Fruit fly (Drosophila melanogaster) whole organism, embryonic: ENCODE results near the gene Dph3.

Experiments
- Abd-B ChIP-seq: fragments of 200-800 bp; sonication (Bioruptor generic); optimal IDR thresholded peaks from 2 replicates; lab custom pipeline; 2018; ENCODE audit warnings: missing biosample characterization, mild to moderate bottlenecking, missing genetic modification characterization, moderate library complexity
- CG11504 ChIP-seq: fragments of 200-800 bp; sonication (Bioruptor generic); optimal IDR thresholded peaks from 3 replicates; lab custom pipeline; 2019; ENCODE audit warnings: missing biosample characterization, mild to moderate bottlenecking, missing genetic modification characterization, moderate library complexity
- CG11695 ChIP-seq: fragments of 200-800 bp; sonication (Bioruptor generic); IDR thresholded peaks from 3 replicates; pipeline ENCODE4 v1.3.6; 2022; ENCODE audit warnings: missing biosample characterization, missing genetic modification characterization
- CG11723 ChIP-seq: fragments of 200-800 bp; sonication (Bioruptor generic); optimal IDR thresholded peaks from 2 replicates; lab custom pipeline; 2017; ENCODE audit warnings: missing biosample characterization, mild to moderate bottlenecking, missing genetic modification characterization
- CG12104 ChIP-seq: fragments of 200-800 bp; sonication (Bioruptor generic); optimal IDR thresholded peaks from 3 replicates; lab custom pipeline; 2016; ENCODE audit warnings: missing biosample characterization, missing genetic modification characterization
- CG12659 ChIP-seq: fragments of 200-800 bp; sonication (Bioruptor generic); optimal IDR thresholded peaks from 3 replicates; lab custom pipeline; 2017; ENCODE audit warnings: mild to moderate bottlenecking, missing biosample characterization, missing genetic modification reagents, missing genetic modification characterization
- CG14667 ChIP-seq: fragments of 200-800 bp; sonication (Bioruptor generic); IDR thresholded peaks from 2 replicates; pipeline ENCODE4 v1.3.6; 2022; ENCODE audit warnings: missing biosample characterization, missing genetic modification characterization
- CG14710 ChIP-seq: fragments of 200-800 bp; sonication (Bioruptor generic); optimal IDR thresholded peaks from 3 replicates; lab custom pipeline; 2019; ENCODE audit warnings: missing biosample characterization, mild to moderate bottlenecking, missing genetic modification characterization, moderate library complexity
- CG14965 ChIP-seq: fragments of 200-800 bp; sonication (Bioruptor generic); optimal IDR thresholded peaks from 2 replicates; lab custom pipeline; 2016; ENCODE audit warnings: missing biosample characterization, missing genetic modification characterization, borderline replicate concordance
- CG15011 ChIP-seq: fragments of 200-800 bp; sonication (Bioruptor generic); optimal IDR thresholded peaks from 3 replicates; lab custom pipeline; 2018; ENCODE audit warnings: missing biosample characterization, mild to moderate bottlenecking, missing genetic modification characterization
- CG15269 ChIP-seq: fragments of 200-800 bp; sonication (Bioruptor generic); optimal IDR thresholded peaks from 2 replicates; lab custom pipeline; 2018; ENCODE audit warnings: missing biosample characterization, mild to moderate bottlenecking, missing genetic modification characterization, moderate library complexity
- CG17328 ChIP-seq: fragments of 200-800 bp; sonication (Bioruptor generic); IDR thresholded peaks from 2 replicates; pipeline ENCODE4 v1.3.6; 2022; ENCODE audit warnings: missing biosample characterization, missing genetic modification characterization
- CG17361 ChIP-seq: fragments of 200-800 bp; sonication (Bioruptor generic); IDR thresholded peaks from 3 replicates; pipeline ENCODE4 v1.3.6; 2022; ENCODE audit warnings: missing biosample characterization, missing genetic modification characterization
- CG17385 ChIP-seq: fragments of 200-800 bp; sonication (Bioruptor generic); optimal IDR thresholded peaks from 3 replicates; lab custom pipeline; 2018; ENCODE audit warnings: missing biosample characterization, mild to moderate bottlenecking, missing genetic modification characterization
- CG17568 ChIP-seq: fragments of 200-800 bp; sonication (Bioruptor generic); optimal IDR thresholded peaks from 2 replicates; lab custom pipeline; 2018; ENCODE audit warnings: missing biosample characterization, mild to moderate bottlenecking, missing genetic modification characterization, moderate library complexity
- CG31365 ChIP-seq: fragments of 200-800 bp; sonication (Bioruptor generic); optimal IDR thresholded peaks from 2 replicates; lab custom pipeline; 2018; ENCODE audit warnings: missing biosample characterization, mild to moderate bottlenecking, missing genetic modification characterization
- CG31441 ChIP-seq: fragments of 200-800 bp; sonication (Bioruptor generic); IDR thresholded peaks from 2 replicates; pipeline ENCODE4 v1.3.6; 2022; ENCODE audit warnings: missing biosample characterization, missing genetic modification characterization
- CG3726 ChIP-seq: fragments of 200-800 bp; sonication (Bioruptor generic); IDR thresholded peaks from 3 replicates; pipeline ENCODE4, ENCODE4 v1.3.6; 2022; ENCODE audit warnings: missing biosample characterization, missing genetic modification characterization
- CG3847 ChIP-seq: fragments of 200-800 bp; sonication (Bioruptor generic); IDR thresholded peaks from 2 replicates; pipeline ENCODE4 v1.3.6; 2022; ENCODE audit warnings: missing biosample characterization, missing genetic modification characterization
- CG6689 ChIP-seq: fragments of 200-800 bp; sonication (Bioruptor generic); IDR thresholded peaks from 2 replicates; pipeline ENCODE4 v1.3.6; 2022; ENCODE audit warnings: missing biosample characterization, missing genetic modification characterization
- CG8290 ChIP-seq, 3 experiments: fragments of 200-800 bp; sonication (Bioruptor generic); optimal IDR thresholded peaks; 2 replicates each; lab custom pipeline; 2016 to 2019; ENCODE audit warnings: missing biosample characterization in 3 of 3, missing genetic modification characterization in 3 of 3, mild to moderate bottlenecking in 2 of 3, moderate library complexity in 1 of 3
- CG9437 ChIP-seq: fragments of 200-800 bp; sonication (Bioruptor generic); optimal IDR thresholded peaks from 2 replicates; lab custom pipeline; 2018; ENCODE audit warnings: missing biosample characterization, mild to moderate bottlenecking, missing genetic modification characterization
- CG9797 ChIP-seq: fragments of 200-800 bp; sonication (Bioruptor generic); optimal IDR thresholded peaks from 3 replicates; lab custom pipeline; 2018; ENCODE audit warnings: missing biosample characterization, mild to moderate bottlenecking, missing genetic modification characterization
- Dp ChIP-seq: fragments of 200-800 bp; sonication (Bioruptor generic); optimal IDR thresholded peaks from 2 replicates; lab custom pipeline; 2018; ENCODE audit warnings: missing biosample characterization, mild to moderate bottlenecking, missing genetic modification characterization, moderate library complexity
- E2f2 ChIP-seq: fragments of 200-800 bp; sonication (Bioruptor generic); IDR thresholded peaks from 2 replicates; pipeline ENCODE4 v1.3.6; 2022; ENCODE audit warnings: missing biosample characterization, missing genetic modification characterization
- ERR ChIP-seq: fragments of 200-800 bp; sonication (Bioruptor generic); optimal IDR thresholded peaks from 2 replicates; lab custom pipeline; 2016; ENCODE audit warnings: missing biosample characterization, missing genetic modification characterization
- Lhr ChIP-seq: fragments of 200-800 bp; sonication (Bioruptor generic); optimal IDR thresholded peaks from 3 replicates; lab custom pipeline; 2017; ENCODE audit warnings: mild to moderate bottlenecking, missing biosample characterization, missing genetic modification reagents, missing genetic modification characterization
- MBD-R2 ChIP-seq: fragments of 200-800 bp; sonication (Bioruptor generic); IDR thresholded peaks from 2 replicates; pipeline ENCODE4 v1.3.6; 2022; ENCODE audit warnings: missing biosample characterization, missing genetic modification characterization
- Poxn ChIP-seq: fragments of 200-800 bp; sonication (Bioruptor generic); IDR thresholded peaks from 2 replicates; pipeline ENCODE4 v1.3.6; 2022; ENCODE audit warnings: missing biosample characterization, missing genetic modification characterization
- Side ChIP-seq: fragments of 200-800 bp; sonication (Bioruptor generic); optimal IDR thresholded peaks from 2 replicates; lab custom pipeline; 2016; ENCODE audit warnings: missing biosample characterization, missing genetic modification characterization
- Trl ChIP-seq, 3 experiments: fragments of >200 bp in 2 of 3; fragments of 200-800 bp in 1 of 3; sonication (Bioruptor generic) in 1 of 3; optimal IDR thresholded peaks; 2 replicates in 1 of 3; 3 replicates in 2 of 3; lab custom pipeline; 2016 to 2017; ENCODE audit warnings: missing biosample characterization in 1 of 3, missing genetic modification characterization in 1 of 3
- Vsx1 ChIP-seq: fragments of 200-800 bp; sonication (Bioruptor generic); optimal IDR thresholded peaks from 2 replicates; lab custom pipeline; 2017; ENCODE audit warnings: missing biosample characterization, mild to moderate bottlenecking, missing genetic modification characterization, missing genetic modification reagents
- YL-1 ChIP-seq: fragments of 200-800 bp; sonication (Bioruptor generic); optimal IDR thresholded peaks from 3 replicates; lab custom pipeline; 2017; ENCODE audit warnings: missing biosample characterization, mild to moderate bottlenecking, missing genetic modification characterization
- br ChIP-seq: fragments of >200 bp; optimal IDR thresholded peaks from 2 replicates; lab custom pipeline; 2017
- caup ChIP-seq: fragments of 200-800 bp; sonication (Bioruptor generic); optimal IDR thresholded peaks from 3 replicates; lab custom pipeline; 2017; ENCODE audit warnings: missing biosample characterization, mild to moderate bottlenecking, missing genetic modification characterization, moderate library complexity; ENCODE audit not compliant: severe bottlenecking
- fu2 ChIP-seq: fragments of 200-800 bp; sonication (Bioruptor generic); optimal IDR thresholded peaks from 2 replicates; lab custom pipeline; 2016; ENCODE audit warnings: missing biosample characterization, missing genetic modification characterization
- gfzf ChIP-seq: fragments of 200-800 bp; sonication (Bioruptor generic); optimal IDR thresholded peaks from 2 replicates; lab custom pipeline; 2016; ENCODE audit warnings: missing biosample characterization, mild to moderate bottlenecking, missing genetic modification characterization, moderate library complexity
- gt ChIP-seq: fragments of 200-800 bp; sonication (Bioruptor generic); IDR thresholded peaks from 2 replicates; pipeline ENCODE4 v1.3.6; 2022; ENCODE audit warnings: missing biosample characterization, missing genetic modification characterization
- her ChIP-seq: fragments of 200-800 bp; sonication (Bioruptor generic); optimal IDR thresholded peaks from 2 replicates; lab custom pipeline; 2016; ENCODE audit warnings: missing biosample characterization, missing genetic modification characterization
- insv ChIP-seq, 2 experiments: fragments of 200-800 bp; sonication (Bioruptor generic); optimal IDR thresholded peaks; 3 replicates each; lab custom pipeline; 2016 to 2018; ENCODE audit warnings: missing biosample characterization in 2 of 2, missing genetic modification characterization in 2 of 2
- jumu ChIP-seq: fragments of 200-800 bp; sonication (Bioruptor generic); optimal IDR thresholded peaks from 3 replicates; lab custom pipeline; 2016; ENCODE audit warnings: missing biosample characterization, missing genetic modification characterization
- mam ChIP-seq: fragments of 200-800 bp; sonication (Bioruptor generic); optimal IDR thresholded peaks from 3 replicates; lab custom pipeline; 2016; ENCODE audit warnings: missing biosample characterization, missing genetic modification characterization
- oc ChIP-seq: fragments of 200-800 bp; sonication (Bioruptor generic); optimal IDR thresholded peaks from 2 replicates; lab custom pipeline; 2018; ENCODE audit warnings: missing biosample characterization, mild to moderate bottlenecking, missing genetic modification characterization, moderate library complexity
- salm ChIP-seq: fragments of 200-800 bp; sonication (Bioruptor generic); optimal IDR thresholded peaks from 2 replicates; lab custom pipeline; 2018; ENCODE audit warnings: missing biosample characterization, mild to moderate bottlenecking, missing genetic modification characterization
- sim ChIP-seq: fragments of 200-800 bp; sonication (Bioruptor generic); IDR thresholded peaks from 2 replicates; pipeline ENCODE4 v1.3.6; 2022; ENCODE audit warnings: missing biosample characterization, missing genetic modification characterization
- slbo ChIP-seq: fragments of 200-800 bp; sonication (Bioruptor generic); IDR thresholded peaks from 2 replicates; pipeline ENCODE4 v1.3.6; 2022; ENCODE audit warnings: missing biosample characterization, missing genetic modification characterization
- stc ChIP-seq: fragments of 200-800 bp; sonication (Bioruptor generic); IDR thresholded peaks from 2 replicates; pipeline ENCODE4 v1.3.6; 2022; ENCODE audit warnings: missing biosample characterization, missing genetic modification characterization
- usp ChIP-seq: fragments of >200 bp; optimal IDR thresholded peaks from 2 replicates; lab custom pipeline; 2017; ENCODE audit warnings: missing biosample characterization, missing genetic modification characterization
- vfl ChIP-seq: fragments of 200-800 bp; sonication (Bioruptor generic); optimal IDR thresholded peaks from 2 replicates; lab custom pipeline; 2016; ENCODE audit warnings: missing biosample characterization, missing genetic modification characterization
- wdn ChIP-seq: fragments of 200-800 bp; sonication (Bioruptor generic); IDR thresholded peaks from 2 replicates; pipeline ENCODE4 v1.3.6; 2022; ENCODE audit warnings: missing biosample characterization, missing genetic modification characterization
- z ChIP-seq: fragments of 200-800 bp; sonication (Bioruptor generic); IDR thresholded peaks from 3 replicates; pipeline ENCODE4 v1.3.6; 2022; ENCODE audit warnings: missing biosample characterization, missing genetic modification characterization

Dph3 gene

DNA sequence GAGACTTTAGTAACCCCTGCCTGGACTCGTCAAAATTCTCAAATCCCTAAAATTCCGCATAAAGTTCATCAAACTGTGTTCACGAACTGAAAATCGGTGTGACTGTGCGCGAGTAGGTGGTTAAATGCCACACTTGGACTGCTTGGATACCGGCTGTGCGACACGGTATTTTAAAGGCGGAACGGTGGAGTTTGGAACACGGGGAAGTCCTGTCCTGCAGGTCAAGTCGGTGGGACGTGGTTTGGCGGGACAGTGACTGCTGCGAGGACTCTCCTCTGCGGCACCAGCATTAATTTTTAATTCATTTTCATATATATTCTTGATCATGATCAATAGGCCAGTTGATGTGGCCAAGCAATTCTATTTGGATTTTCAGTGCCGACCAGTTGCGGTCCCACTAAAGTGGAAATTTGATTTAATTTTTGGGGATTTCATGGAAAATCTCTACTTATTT, 3.2 kb downstream of the Dph3 start, which contains the start of the genes Arfip and CG17721 (continued):
- TF ChIP-seq gfzf = peak; percentile 95
- TF ChIP-seq vfl (GFP tag; lab: Kevin White, UChicago) = no peak
- no peak for TF ChIP-seq usp (GFP tag; lab: Kevin White, UChicago)
- TF ChIP-seq sim (GFP tag; lab: Robert Waterston, UW) = no peak
- no peak for TF ChIP-seq CG9437 (GFP tag; lab: Kevin White, UChicago)
- TF ChIP-seq CG17361 (GFP tag; lab: Robert Waterston, UW) = 0 out of 3 replicates have a peak, but pooled peaks have one; percentile 17
- TF ChIP-seq her (GFP tag; lab: Kevin White, UChicago) = no peak
- no peak for TF ChIP-seq gt (GFP tag; lab: Robert Waterston, UW)
- no peak for TF ChIP-seq caup (GFP tag; lab: Kevin White, UChicago)
- no peak for TF ChIP-seq ERR
- no peak for TF ChIP-seq CG11695
- no peak for TF ChIP-seq oc (tag; lab: Kevin White, UChicago)
- peak; percentile 10 for TF ChIP-seq CG8290 (GFP tag; optimal IDR thresholded peaks at IDR 0.05; lab: Kevin White, UChicago)
- TF ChIP-seq CG8290 (tag; optimal IDR thresholded peaks at IDR 0.05; lab: Kevin White, UChicago) = no peak
- no peak for TF ChIP-seq CG17568 (GFP tag; lab: Kevin White, UChicago)
- no peak for TF ChIP-seq Abd-B (GFP tag; lab: Kevin White, UChicago)
- no peak for TF ChIP-seq stc (GFP tag; lab: Robert Waterston, UW)
- peak; percentile 72 for TF ChIP-seq Lhr
- TF ChIP-seq CG12659 (GFP tag; lab: Kevin White, UChicago) = peak; percentile 81
- TF ChIP-seq Vsx1 (GFP tag; lab: Kevin White, UChicago) = no peak
- TF ChIP-seq br = no peak
- no peak for TF ChIP-seq CG31441 (GFP tag; lab: Robert Waterston, UW)
- TF ChIP-seq Poxn = no peak
- TF ChIP-seq mam (GFP tag; lab: Kevin White, UChicago) = no peak
- no peak for TF ChIP-seq wdn (GFP tag; lab: Robert Waterston, UW)
- no peak for TF ChIP-seq CG17385
- TF ChIP-seq CG3726 = no peak
- no peak for TF ChIP-seq CG15011 (GFP tag; lab: Kevin White, UChicago)
- no peak for TF ChIP-seq CG14965 (GFP tag; lab: Kevin White, UChicago)
- no peak for TF ChIP-seq Trl (optimal IDR thresholded peaks at IDR 0.05; lab: Kevin White, UChicago)
- no peak for TF ChIP-seq Trl (GFP tag; optimal IDR thresholded peaks at IDR 0.05; lab: Kevin White, UChicago)
- TF ChIP-seq fu2 (GFP tag; lab: Kevin White, UChicago) = no peak
- no peak for TF ChIP-seq CG17328
- TF ChIP-seq Dp (GFP tag; lab: Kevin White, UChicago) = peak; percentile 44
- peak; percentile 58 for TF ChIP-seq E2f2 (GFP tag; lab: Robert Waterston, UW)
- no peak for TF ChIP-seq CG11723
- TF ChIP-seq z (GFP tag; lab: Robert Waterston, UW) = no peak
- TF ChIP-seq jumu (GFP tag; lab: Kevin White, UChicago) = no peak
- TF ChIP-seq salm (tag; lab: Kevin White, UChicago) = no peak
- no peak for TF ChIP-seq CG14667 (GFP tag; lab: Robert Waterston, UW)
- peak; percentile 93 for TF ChIP-seq CG14710 (tag; lab: Kevin White, UChicago)
- TF ChIP-seq Side = no peak
- peak; percentile 89 for TF ChIP-seq CG31365
- TF ChIP-seq CG15269 (tag; lab: Kevin White, UChicago) = no peak
- no peak for TF ChIP-seq CG12104
- peak; percentile 55 for TF ChIP-seq YL-1 (GFP tag; lab: Kevin White, UChicago)
- peak in 1 of 2 experiments; percentile 30 for TF ChIP-seq insv (GFP tag; optimal IDR thresholded peaks at IDR 0.05; lab: Kevin White, UChicago)
- TF ChIP-seq CG6689 (GFP tag; lab: Robert Waterston, UW) = no peak
- peak; percentile 92 for TF ChIP-seq CG9797 (GFP tag; lab: Kevin White, UChicago)
- peak; percentile 89 for TF ChIP-seq MBD-R2 (GFP tag; lab: Robert Waterston, UW)
- TF ChIP-seq slbo (GFP tag; lab: Robert Waterston, UW) = no peak
- no peak for TF ChIP-seq CG11504 (tag; lab: Kevin White, UChicago)
- TF ChIP-seq CG3847 (GFP tag; lab: Robert Waterston, UW) = 0 out of 2 replicates have a peak, but pooled peaks have one; percentile 23
